Fruit fly (Drosophila melanogaster): ENCODE measurements around the gene Adat1.

The Adat1 gene

DNA sequence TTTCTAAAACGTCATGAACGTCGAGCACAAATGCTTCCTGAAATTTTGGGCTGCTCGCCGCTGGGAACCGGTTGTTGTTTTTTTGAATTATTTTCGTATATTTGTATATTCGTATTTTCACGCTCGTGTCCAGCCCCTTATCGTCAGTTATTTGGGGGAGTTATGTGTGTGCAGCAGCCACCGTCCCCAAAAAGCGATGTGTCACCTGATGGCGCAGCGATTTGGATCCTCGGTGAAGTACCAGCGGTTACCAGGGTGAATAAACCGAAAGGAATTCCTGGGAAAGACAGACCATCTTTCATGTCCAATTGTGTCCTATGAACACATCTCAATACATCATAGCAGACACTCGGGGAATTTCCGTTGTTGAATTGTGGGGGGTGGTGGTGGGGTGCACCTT lies 8.9 kb upstream of the Adat1 start:
- TF ChIP-seq ey (GFP tag; optimal IDR thresholded peaks at IDR 0.05) (no peak), rgr (GFP tag; optimal IDR thresholded peaks at IDR 0.05) (no peak), Rel (GFP tag; optimal IDR thresholded peaks at IDR 0.05) (no peak), Rel (tag; optimal IDR thresholded peaks at IDR 0.05) (peak; percentile 91), foxo (GFP tag; optimal IDR thresholded peaks at IDR 0.05) (no peak), Jra (GFP tag; optimal IDR thresholded peaks at IDR 0.05) (no peak)

dm6 chr2L:13813604-13814178 lies 2.4 kb upstream of the Adat1 start, which contains the start of gene Sos:
TSS of gene Sos (plus strand) at chr2L:13813816.
- TF ChIP-seq fru (GFP tag; optimal IDR thresholded peaks at IDR 0.05) (no peak), sage (GFP tag; optimal IDR thresholded peaks at IDR 0.05) (no peak), Rel (GFP tag; optimal IDR thresholded peaks at IDR 0.05) (no peak), Rel (tag; optimal IDR thresholded peaks at IDR 0.05) (peak; percentile 45), brk (GFP tag; optimal IDR thresholded peaks at IDR 0.05) (no peak)

DNA sequence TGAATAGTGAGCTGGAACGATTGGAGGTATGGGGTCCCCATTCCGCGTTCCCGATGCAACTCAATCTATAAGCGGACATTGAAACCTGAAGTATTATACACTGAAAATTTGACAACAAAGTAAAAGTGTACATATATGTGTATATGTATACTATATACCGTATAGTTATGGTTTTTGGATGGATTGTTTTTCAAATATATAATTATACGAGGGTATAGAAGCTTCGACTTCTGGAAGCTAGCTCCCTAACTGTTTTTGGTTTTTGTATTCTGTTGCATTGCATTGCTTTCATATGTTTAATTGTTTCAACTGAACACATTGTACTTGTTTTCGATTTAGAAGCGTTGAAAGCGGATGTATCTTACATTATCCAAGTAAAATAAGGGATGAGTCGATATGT lies 1.9 kb upstream of the Adat1 start, which contains the start of gene CG16888:
CG16888 (minus strand) TSS at position 101 of the 400 bp plus-strand sequence.
- TF ChIP-seq ey (GFP tag; optimal IDR thresholded peaks at IDR 0.05) (no peak), brk (GFP tag; optimal IDR thresholded peaks at IDR 0.05) (no peak), foxo (GFP tag; optimal IDR thresholded peaks at IDR 0.05) (no peak), rgr (GFP tag; optimal IDR thresholded peaks at IDR 0.05) (no peak)

DNA sequence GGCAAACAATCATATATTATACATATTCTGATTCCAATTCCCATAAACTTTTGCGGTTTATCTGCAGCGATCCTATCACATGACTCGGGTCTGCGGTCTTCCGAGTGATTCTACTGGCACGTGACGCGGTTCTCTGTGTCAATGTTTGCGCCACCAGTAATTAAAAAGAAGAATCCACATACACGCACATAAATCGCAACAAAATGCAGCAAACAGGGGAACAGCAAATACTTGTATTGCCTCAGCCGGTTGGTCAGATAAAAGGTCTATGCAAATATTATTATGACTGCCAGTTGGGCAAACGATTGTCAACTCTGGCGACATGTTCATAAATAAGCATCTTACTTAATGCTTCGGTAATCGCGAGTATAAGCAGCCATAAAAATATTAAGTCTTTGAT lies 3.3 kb downstream of the Adat1 start:
- TF ChIP-seq tai (GFP tag; optimal IDR thresholded peaks at IDR 0.05) = no peak
- TF ChIP-seq br (GFP tag; optimal IDR thresholded peaks at IDR 0.05) = no peak
- TF ChIP-seq jim (GFP tag; optimal IDR thresholded peaks at IDR 0.05) = no peak
- TF ChIP-seq Sp1 (GFP tag; optimal IDR thresholded peaks at IDR 0.05) = peak; percentile 38
- TF ChIP-seq psq (GFP tag; optimal IDR thresholded peaks at IDR 0.05) = no peak
- TF ChIP-seq HLH106 (tag; optimal IDR thresholded peaks at IDR 0.05) = no peak
- no peak for TF ChIP-seq sage (GFP tag; optimal IDR thresholded peaks at IDR 0.05)
- no peak for TF ChIP-seq Hr78 (GFP tag; optimal IDR thresholded peaks at IDR 0.05)
- no peak for TF ChIP-seq lola (GFP tag; optimal IDR thresholded peaks at IDR 0.05)
- peak; percentile 34 for TF ChIP-seq OdsH (GFP tag; optimal IDR thresholded peaks at IDR 0.05)
- TF ChIP-seq Hr83 (GFP tag; optimal IDR thresholded peaks at IDR 0.05; ENCODE audit: poor library complexity, severe bottlenecking) = peak; percentile 64
- no peak for TF ChIP-seq dmrt93B (GFP tag; optimal IDR thresholded peaks at IDR 0.05)
- no peak for TF ChIP-seq Hnf4 (GFP tag; optimal IDR thresholded peaks at IDR 0.05)
- peak; percentile 3 for TF ChIP-seq CG32264 (GFP tag; optimal IDR thresholded peaks at IDR 0.05)
- TF ChIP-seq rgr (GFP tag; optimal IDR thresholded peaks at IDR 0.05) = peak; percentile 45

DNA sequence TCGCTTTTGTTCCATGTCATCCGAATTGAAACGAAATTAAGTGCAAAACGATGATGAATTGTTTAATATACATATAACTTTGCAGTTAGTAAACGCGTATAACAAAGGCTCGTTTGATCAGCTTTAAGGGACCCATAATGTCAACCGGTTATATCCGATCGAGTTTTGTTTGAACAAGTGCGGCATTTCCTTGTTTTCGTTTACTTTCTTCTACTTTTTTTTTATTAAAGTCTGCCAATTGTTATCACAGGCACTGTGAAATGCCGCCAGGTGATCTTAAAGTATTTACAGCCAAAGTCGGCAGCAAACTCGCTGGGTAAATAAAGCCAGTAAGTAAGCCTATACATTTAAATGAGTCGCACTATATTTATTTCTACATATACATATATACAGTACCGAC lies 4.2 kb downstream of the Adat1 start:
- no peak for TF ChIP-seq foxo (GFP tag; optimal IDR thresholded peaks at IDR 0.05)
- TF ChIP-seq sv (GFP tag; optimal IDR thresholded peaks at IDR 0.05) = no peak
- no peak for TF ChIP-seq tai (GFP tag; optimal IDR thresholded peaks at IDR 0.05)
- no peak for TF ChIP-seq usp (GFP tag; optimal IDR thresholded peaks at IDR 0.05)
- TF ChIP-seq dsf (GFP tag; optimal IDR thresholded peaks at IDR 0.05; ENCODE audit: borderline replicate concordance) = no peak
- TF ChIP-seq brk (GFP tag; optimal IDR thresholded peaks at IDR 0.05) = no peak
- no peak for TF ChIP-seq dl (GFP tag; optimal IDR thresholded peaks at IDR 0.05; ENCODE audit: insufficient read depth in 1 of 2, partially characterized antibody in 2 of 2)
- TF ChIP-seq Dfd (GFP tag; optimal IDR thresholded peaks at IDR 0.05) = no peak
- no peak for TF ChIP-seq Mio (GFP tag; optimal IDR thresholded peaks at IDR 0.05)
- no peak for TF ChIP-seq Abd-B (GFP tag; optimal IDR thresholded peaks at IDR 0.05)
- peak; percentile 13 for TF ChIP-seq OdsH (GFP tag; optimal IDR thresholded peaks at IDR 0.05)
- no peak for TF ChIP-seq CrebA (GFP tag; optimal IDR thresholded peaks at IDR 0.05; ENCODE audit: borderline replicate concordance)
- peak; percentile 76 for TF ChIP-seq Hr83 (GFP tag; optimal IDR thresholded peaks at IDR 0.05; ENCODE audit: poor library complexity, severe bottlenecking)
- no peak for TF ChIP-seq Myc (optimal IDR thresholded peaks at IDR 0.05)
- no peak for TF ChIP-seq jim (GFP tag; optimal IDR thresholded peaks at IDR 0.05)
- no peak for TF ChIP-seq CG32264 (GFP tag; optimal IDR thresholded peaks at IDR 0.05)
- no peak for TF ChIP-seq ey (GFP tag; optimal IDR thresholded peaks at IDR 0.05)
- no peak for TF ChIP-seq Sp1 (GFP tag; optimal IDR thresholded peaks at IDR 0.05)
- no peak for TF ChIP-seq Hr78 (GFP tag; optimal IDR thresholded peaks at IDR 0.05)
- no peak for TF ChIP-seq Dif (GFP tag; optimal IDR thresholded peaks at IDR 0.05; ENCODE audit: partially characterized antibody)
- TF ChIP-seq lola (GFP tag; optimal IDR thresholded peaks at IDR 0.05) = no peak
- TF ChIP-seq dmrt93B (GFP tag; optimal IDR thresholded peaks at IDR 0.05) = no peak
- no peak for TF ChIP-seq br (GFP tag; optimal IDR thresholded peaks at IDR 0.05)
- TF ChIP-seq Hnf4 (GFP tag; optimal IDR thresholded peaks at IDR 0.05) = no peak
- TF ChIP-seq N (GFP tag; optimal IDR thresholded peaks at IDR 0.05) = no peak
- no peak for TF ChIP-seq pan (optimal IDR thresholded peaks at IDR 0.05)
- TF ChIP-seq HLH106 (tag; optimal IDR thresholded peaks at IDR 0.05) = no peak
- TF ChIP-seq rgr (GFP tag; optimal IDR thresholded peaks at IDR 0.05) = peak; percentile 52
- no peak for TF ChIP-seq Jra (GFP tag; optimal IDR thresholded peaks at IDR 0.05)
- TF ChIP-seq Rel (GFP tag; optimal IDR thresholded peaks at IDR 0.05) = no peak
- TF ChIP-seq Rel (tag; optimal IDR thresholded peaks at IDR 0.05) = no peak
- no peak for TF ChIP-seq CG9705 (GFP tag; optimal IDR thresholded peaks at IDR 0.05)
- TF ChIP-seq Vsx2 (GFP tag; optimal IDR thresholded peaks at IDR 0.05; ENCODE audit: partially characterized antibody) = no peak
- no peak for TF ChIP-seq sage (GFP tag; optimal IDR thresholded peaks at IDR 0.05)
- peak; percentile 42 for TF ChIP-seq fru (GFP tag; optimal IDR thresholded peaks at IDR 0.05)
- TF ChIP-seq psq (GFP tag; optimal IDR thresholded peaks at IDR 0.05) = no peak
- peak; percentile 55 for TF ChIP-seq h (GFP tag; optimal IDR thresholded peaks at IDR 0.05)

All from whole organism, wandering third instar larva.